Worm (Caenorhabditis elegans): ENCODE results near the gene ttll-15.
"Not testable (repeated sequence)": the region's sequence is repeated elsewhere in the genome, so short reads cannot be mapped to it uniquely, and the experiment has no call there.

ttll-15 gene

DNA sequence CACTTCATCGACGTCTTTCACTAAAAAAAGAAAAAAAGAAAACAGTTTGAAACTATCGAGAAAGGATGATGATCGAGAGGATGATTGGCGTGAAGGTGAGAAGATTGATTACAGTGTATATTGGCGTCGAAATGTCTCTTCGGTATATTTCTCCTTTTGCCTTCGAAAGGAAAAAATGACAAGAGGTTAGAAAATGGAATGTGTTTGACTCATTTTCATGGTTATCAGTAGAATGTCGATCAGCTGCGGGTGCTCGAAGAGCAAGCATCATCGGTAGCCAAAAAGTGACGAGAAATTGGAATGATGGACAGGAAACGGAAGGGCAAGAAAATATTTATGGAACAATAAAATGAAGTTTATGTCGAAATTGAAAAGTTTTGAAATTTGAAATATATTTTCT is 24.5 kb upstream of the ttll-15 start:
- no peak for TF ChIP-seq tbx-7 (tag; optimal IDR thresholded peaks at IDR 0.05)
- no peak for TF ChIP-seq elt-4 (tag; optimal IDR thresholded peaks at IDR 0.05)
- TF ChIP-seq nfya-1 (tag; optimal IDR thresholded peaks at IDR 0.05), result no peak
- no peak for TF ChIP-seq rnt-1 (tag; optimal IDR thresholded peaks at IDR 0.05)
- TF ChIP-seq T23F11.4 (GFP tag; optimal IDR thresholded peaks at IDR 0.05), result no peak
- no peak for TF ChIP-seq ceh-22 (tag; optimal IDR thresholded peaks at IDR 0.05)

DNA sequence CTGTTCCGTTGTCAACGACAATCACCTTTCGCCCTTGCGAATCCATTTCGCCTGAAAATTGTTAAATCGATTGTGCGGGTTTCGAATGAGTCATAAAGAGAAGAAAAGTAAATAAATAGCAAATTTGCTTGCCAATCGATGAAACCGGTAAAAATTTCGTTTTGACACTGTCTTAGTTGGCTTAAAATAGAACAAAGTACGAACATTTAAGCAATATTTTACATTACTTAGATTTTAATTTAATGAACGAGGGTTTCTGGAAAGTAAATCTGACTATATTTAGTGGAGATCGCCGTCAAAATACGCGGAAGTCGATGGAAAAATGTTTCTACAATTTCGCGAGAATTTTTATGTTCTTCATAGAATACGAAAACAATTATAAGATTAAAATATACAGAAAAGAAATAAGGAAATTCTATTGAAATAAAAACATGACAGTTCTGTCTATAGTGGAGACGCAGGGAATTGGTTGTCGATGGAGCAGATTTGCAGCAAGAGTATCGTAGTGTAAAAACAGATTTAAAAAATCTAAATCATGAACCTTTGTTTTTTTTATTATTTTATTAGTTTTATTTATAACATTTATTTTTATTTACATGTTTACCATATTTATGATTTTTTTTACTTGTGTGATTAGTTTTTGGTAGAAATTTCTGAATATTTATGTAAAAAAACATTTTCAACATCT is 19.9 kb upstream of the ttll-15 start, which contains the start of gene arx-2:
Gene arx-2 (minus strand): TSS at position 51 of the 688 bp plus-strand sequence.
- no peak for TF ChIP-seq C08G9.2 (tag; optimal IDR thresholded peaks at IDR 0.05)
- no peak for TF ChIP-seq pros-1 (tag; optimal IDR thresholded peaks at IDR 0.05)
- no peak for TF ChIP-seq nhr-11 (tag; optimal IDR thresholded peaks at IDR 0.05)
- no peak for TF ChIP-seq ceh-19 (GFP tag; optimal IDR thresholded peaks at IDR 0.05)
- TF ChIP-seq nhr-232 (tag; optimal IDR thresholded peaks at IDR 0.05), result no peak
- TF ChIP-seq ztf-16 (tag; optimal IDR thresholded peaks at IDR 0.05), result no peak
- no peak for TF ChIP-seq npax-4 (tag; optimal IDR thresholded peaks at IDR 0.05)
- no peak for TF ChIP-seq elt-4 (tag; optimal IDR thresholded peaks at IDR 0.05)

DNA sequence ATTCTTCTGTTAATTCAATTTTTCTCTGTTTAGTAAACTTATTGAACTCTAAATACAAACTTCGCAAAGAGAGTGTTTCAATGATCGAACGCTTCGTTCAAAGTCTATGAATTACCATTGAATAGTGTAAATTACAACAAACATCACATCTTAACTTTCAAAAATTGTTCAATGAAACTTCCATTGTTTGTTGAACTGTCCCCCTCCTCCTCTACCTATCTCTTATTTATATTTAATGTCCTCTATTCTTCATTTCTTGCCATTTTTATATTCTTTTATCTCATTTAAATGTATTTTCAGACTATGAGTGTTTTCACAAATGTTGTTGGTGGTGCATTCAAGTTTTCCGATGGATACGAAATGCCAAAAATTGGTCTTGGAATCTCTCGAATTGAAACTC is 19.1 kb upstream of the ttll-15 start, which contains the start of gene K07C5.2:
Gene K07C5.2 (plus strand): TSS at position 301 of the 400 bp plus-strand sequence.
- TF ChIP-seq pat-9 (tag; optimal IDR thresholded peaks at IDR 0.05) (no peak), hlh-8 (tag; optimal IDR thresholded peaks at IDR 0.05) (no peak), hlh-13 (GFP tag; optimal IDR thresholded peaks at IDR 0.05) (no peak), che-1 (tag; optimal IDR thresholded peaks at IDR 0.05) (no peak), dmd-4 (tag; optimal IDR thresholded peaks at IDR 0.05; ENCODE audit: borderline replicate concordance) (no peak), ceh-18 (tag; optimal IDR thresholded peaks at IDR 0.05) (no peak), ceh-48 (tag; optimal IDR thresholded peaks at IDR 0.05) (no peak), syd-9 (tag; optimal IDR thresholded peaks at IDR 0.05) (no peak), eyg-1 (tag; optimal IDR thresholded peaks at IDR 0.05) (no peak), hlh-15 (tag; optimal IDR thresholded peaks at IDR 0.05) (no peak), odd-2 (tag; optimal IDR thresholded peaks at IDR 0.05) (no peak), K02D7.2 (tag; optimal IDR thresholded peaks at IDR 0.05) (no peak), nhr-11 (tag; optimal IDR thresholded peaks at IDR 0.05) (no peak), pqm-1 (tag; optimal IDR thresholded peaks at IDR 0.05) (no peak), ceh-30 (tag; optimal IDR thresholded peaks at IDR 0.05) (no peak), ama-1 (optimal IDR thresholded peaks at IDR 0.05) (no peak), pax-1 (tag; optimal IDR thresholded peaks at IDR 0.05) (no peak), pha-4 (tag; optimal IDR thresholded peaks at IDR 0.05) (no peak), nfya-1 (tag; optimal IDR thresholded peaks at IDR 0.05) (no peak), C38D4.7 (GFP tag; optimal IDR thresholded peaks at IDR 0.05) (no peak)

DNA sequence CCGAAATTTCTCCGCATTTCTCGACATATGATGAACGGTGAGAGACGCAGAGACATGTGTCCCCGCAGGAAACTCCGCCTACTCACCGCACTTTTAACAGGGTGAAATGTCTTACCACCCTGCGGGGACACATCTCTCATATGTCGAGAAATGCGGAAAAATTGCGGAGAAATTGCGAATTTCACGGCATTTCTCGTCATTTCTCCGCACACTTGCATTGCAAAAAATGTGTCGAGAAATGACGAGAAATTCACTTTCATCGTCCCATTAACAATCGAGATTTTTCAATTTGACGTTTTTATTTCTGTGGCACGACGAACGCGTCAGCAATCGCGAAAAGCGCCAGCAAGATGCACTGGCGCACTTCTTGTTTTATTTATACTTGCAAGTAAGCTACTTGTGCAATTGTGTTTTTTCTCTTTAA is 16.4 kb upstream of the ttll-15 start, which contains the start of gene K07C5.13:
Gene K07C5.13 (plus strand): TSS at position 151 of the 424 bp plus-strand sequence.
- TF ChIP-seq ref-2 (tag; optimal IDR thresholded peaks at IDR 0.05), result peak; percentile 49
- TF ChIP-seq ceh-31 (tag; optimal IDR thresholded peaks at IDR 0.05), result peak; percentile 56
- peak; percentile 25 for TF ChIP-seq tbx-2 (tag; optimal IDR thresholded peaks at IDR 0.05)
- peak; percentile 70 for TF ChIP-seq ceh-18 (tag; optimal IDR thresholded peaks at IDR 0.05)
- TF ChIP-seq unc-3 (GFP tag; conservative IDR thresholded peaks at IDR 0.05), result 0 out of 2 replicates have a peak, but pooled peaks have one; percentile 42
- TF ChIP-seq unc-3 (tag; optimal IDR thresholded peaks at IDR 0.05), result not testable (repeated sequence)
- peak; percentile 29 for TF ChIP-seq ceh-34 (tag; optimal IDR thresholded peaks at IDR 0.05)
- peak; percentile 17 for TF ChIP-seq unc-42 (tag; optimal IDR thresholded peaks at IDR 0.05)
- peak; percentile 5 for TF ChIP-seq unc-86 (tag; optimal IDR thresholded peaks at IDR 0.05)
- TF ChIP-seq sdc-2 (tag; optimal IDR thresholded peaks at IDR 0.05), result peak; percentile 22
